Worm (Caenorhabditis elegans): Measurements from ENCODE around the gene msra-1.

The msra-1 gene

ce11 chrII:7393393-7393792, 29.6 kb upstream of the msra-1 start:
- TF ChIP-seq lin-32 (GFP tag; optimal IDR thresholded peaks at IDR 0.05) = no peak
- TF ChIP-seq pha-4 (tag; optimal IDR thresholded peaks at IDR 0.05) = no peak

ce11 chrII:7392052-7392694, 28.3 kb upstream of the msra-1 start:
- TF ChIP-seq unc-62 (GFP tag; optimal IDR thresholded peaks at IDR 0.05) = peak; percentile 14
- TF ChIP-seq nhr-76 (tag; optimal IDR thresholded peaks at IDR 0.05) = no peak
- no peak for TF ChIP-seq cnd-1 (tag; optimal IDR thresholded peaks at IDR 0.05)
- TF ChIP-seq nhr-2 (tag; optimal IDR thresholded peaks at IDR 0.05) = no peak
- TF ChIP-seq elt-3 (tag; optimal IDR thresholded peaks at IDR 0.05) = no peak
- peak; percentile 6 for TF ChIP-seq lsy-2 (tag; optimal IDR thresholded peaks at IDR 0.05)
- TF ChIP-seq mep-1 (tag; optimal IDR thresholded peaks at IDR 0.05) = peak; percentile 22
- TF ChIP-seq ceh-39 (tag; optimal IDR thresholded peaks at IDR 0.05) = no peak

- TF ChIP-seq nhr-237 (tag; optimal IDR thresholded peaks at IDR 0.05) = no peak
- TF ChIP-seq lin-13 (tag; optimal IDR thresholded peaks at IDR 0.05) = no peak
- TF ChIP-seq ceh-83 (GFP tag; optimal IDR thresholded peaks at IDR 0.05) = no peak
- TF ChIP-seq elt-1 (tag; optimal IDR thresholded peaks at IDR 0.05; ENCODE audit: borderline replicate concordance, insufficient read depth) = no peak
- TF ChIP-seq ces-1 (GFP tag; optimal IDR thresholded peaks at IDR 0.05) = no peak
- TF ChIP-seq bed-3 (GFP tag; optimal IDR thresholded peaks at IDR 0.05) = no peak
These were observed 26.5 kb upstream of the msra-1 start for ce11 chrII:7390335-7390734.

- TF ChIP-seq ceh-43 (GFP tag; optimal IDR thresholded peaks at IDR 0.05) (no peak), elt-1 (tag; optimal IDR thresholded peaks at IDR 0.05; ENCODE audit: borderline replicate concordance, insufficient read depth) (no peak), drap-1 (GFP tag; optimal IDR thresholded peaks at IDR 0.05) (no peak), sem-2 (GFP tag; optimal IDR thresholded peaks at IDR 0.05) (no peak), unc-120 (tag; optimal IDR thresholded peaks at IDR 0.05; ENCODE audit: poor library complexity, severe bottlenecking) (no peak), nhr-2 (tag; optimal IDR thresholded peaks at IDR 0.05) (no peak), cnd-1 (tag; optimal IDR thresholded peaks at IDR 0.05) (no peak), tbx-8 (GFP tag; optimal IDR thresholded peaks at IDR 0.05) (no peak), lin-32 (GFP tag; optimal IDR thresholded peaks at IDR 0.05) (no peak)
These were observed 21.6 kb upstream of the msra-1 start, which contains the start of gene sre-3 for ce11 chrII:7385442-7385841. Gene sre-3 (plus strand): TSS chrII:7385742.

- no peak for TF ChIP-seq lin-32 (GFP tag; optimal IDR thresholded peaks at IDR 0.05)
- TF ChIP-seq tbx-8 (GFP tag; optimal IDR thresholded peaks at IDR 0.05) = no peak
- TF ChIP-seq elt-3 (tag; optimal IDR thresholded peaks at IDR 0.05) = no peak
- no peak for TF ChIP-seq unc-62 (GFP tag; optimal IDR thresholded peaks at IDR 0.05)
These were observed 18.1 kb upstream of the msra-1 start for ce11 chrII:7381947-7382346.

- TF ChIP-seq zip-8 (tag; optimal IDR thresholded peaks at IDR 0.05) = no peak
- TF ChIP-seq cnd-1 (tag; optimal IDR thresholded peaks at IDR 0.05) = no peak
- peak; percentile 90 for TF ChIP-seq nhr-2 (tag; optimal IDR thresholded peaks at IDR 0.05)
- TF ChIP-seq ceh-39 (tag; optimal IDR thresholded peaks at IDR 0.05) = peak; percentile 25
These were observed 17.3 kb upstream of the msra-1 start, which contains the start of gene C07D10.5 for ce11 chrII:7381142-7381611. Gene C07D10.5 (plus strand): TSS chrII:7381561.

ce11 chrII:7379021-7379420, 15.2 kb upstream of the msra-1 start, which contains the start of gene C07D10.6:
Gene C07D10.6 (plus strand): TSS chrII:7379321.
- TF ChIP-seq hlh-1 (tag; optimal IDR thresholded peaks at IDR 0.05) (no peak), elt-3 (tag; optimal IDR thresholded peaks at IDR 0.05) (no peak), nhr-28 (tag; optimal IDR thresholded peaks at IDR 0.05) (no peak), snpc-4 (tag; optimal IDR thresholded peaks at IDR 0.05) (no peak), elt-1 (tag; optimal IDR thresholded peaks at IDR 0.05; ENCODE audit: borderline replicate concordance, insufficient read depth) (no peak), sem-2 (GFP tag; optimal IDR thresholded peaks at IDR 0.05) (no peak), mls-2 (tag; optimal IDR thresholded peaks at IDR 0.05) (no peak), ceh-39 (tag; optimal IDR thresholded peaks at IDR 0.05) (no peak), sptf-1 (tag; optimal IDR thresholded peaks at IDR 0.05) (no peak), ztf-11 (tag; optimal IDR thresholded peaks at IDR 0.05) (no peak), mep-1 (tag; optimal IDR thresholded peaks at IDR 0.05) (no peak)

All from whole organism, mixed stage, embryonic.